Fruit fly (Drosophila melanogaster) whole organism, prepupa: ENCODE measurements around the gene CG32487.

Experiments
- CG11294 ChIP-seq: fragments of 200-800 bp; sonication (Bioruptor generic); IDR thresholded peaks from 2 replicates; pipeline ENCODE4 v1.3.6; 2022; ENCODE audit warnings: missing biosample characterization, missing genetic modification characterization
- CG6276 ChIP-seq: fragments of 200-800 bp; sonication (Bioruptor generic); optimal IDR thresholded peaks from 2 replicates; lab custom pipeline; 2017; ENCODE audit warnings: missing biosample characterization, mild to moderate bottlenecking, missing genetic modification characterization
- CG6854 ChIP-seq: fragments of 200-800 bp; sonication (Bioruptor generic); optimal IDR thresholded peaks from 2 replicates; lab custom pipeline; 2017; ENCODE audit warnings: missing biosample characterization, mild to moderate bottlenecking, missing genetic modification characterization
- CG8632 ChIP-seq: fragments of 200-800 bp; sonication (Bioruptor generic); optimal IDR thresholded peaks from 3 replicates; lab custom pipeline; 2016; ENCODE audit warnings: missing biosample characterization, missing genetic modification characterization
- Eip75B ChIP-seq: fragments of 200-800 bp; sonication (Bioruptor generic); optimal IDR thresholded peaks from 3 replicates; lab custom pipeline; 2016; ENCODE audit warnings: missing biosample characterization, missing genetic modification characterization
- esn ChIP-seq: fragments of 200-800 bp; sonication (Bioruptor generic); optimal IDR thresholded peaks from 2 replicates; lab custom pipeline; 2016; ENCODE audit warnings: missing biosample characterization, mild to moderate bottlenecking, missing genetic modification characterization, moderate library complexity
- fkh ChIP-seq: fragments of 200-800 bp; sonication (Bioruptor generic); optimal IDR thresholded peaks from 3 replicates; lab custom pipeline; 2017; ENCODE audit warnings: missing biosample characterization, mild to moderate bottlenecking, missing genetic modification characterization, moderate library complexity
- svp ChIP-seq: fragments of 200-800 bp; sonication (Bioruptor generic); peaks from one replicate; lab custom pipeline; 2016; ENCODE audit warnings: missing biosample characterization, missing genetic modification characterization

- TF ChIP-seq fkh (GFP tag; lab: Kevin White, UChicago), result no peak
- TF ChIP-seq esn (GFP tag; lab: Kevin White, UChicago), result peak; percentile 81
- TF ChIP-seq CG6276 (GFP tag; lab: Kevin White, UChicago), result peak; percentile 63
- peak; percentile 71 for TF ChIP-seq Eip75B (GFP tag; lab: Kevin White, UChicago)
- TF ChIP-seq CG6854 (GFP tag; lab: Kevin White, UChicago), result no peak
- peak; percentile 88 for TF ChIP-seq svp (GFP tag; lab: Kevin White, UChicago)
- peak; percentile 69 for TF ChIP-seq CG8632 (GFP tag; lab: Kevin White, UChicago)
- TF ChIP-seq CG11294 (GFP tag; lab: Robert Waterston, UW), result peak; percentile 63; the same call in 1 of the 2 replicates
Measured at dm6 chr3L:3042150-3043049, 25.3 kb upstream of the CG32487 start, which contains the start of gene Prx4.
